Worm (Caenorhabditis elegans) whole organism, midembryonic: ENCODE measurements around the gene Y73B6BL.12.

Source experiments
- cog-1 ChIP-seq: sonication (generic microtip); optimal IDR thresholded peaks from 2 replicates; lab custom pipeline; 2016; ENCODE audit warnings: missing genetic modification characterization, missing compliant biosample characterization
- flt-1 ChIP-seq: fragments of 200-800 bp; sonication (Bioruptor generic); IDR thresholded peaks from 2 replicates; pipeline ENCODE4 v1.3.6; 2022; ENCODE audit warnings: missing genetic modification characterization, missing compliant biosample characterization
- med-1 ChIP-seq: sonication (generic microtip); optimal IDR thresholded peaks from 2 replicates; lab custom pipeline; 2017; ENCODE audit warnings: missing genetic modification characterization, mild to moderate bottlenecking, missing compliant biosample characterization, antibody characterized with exemption, missing genetic modification reagents; ENCODE audit not compliant: insufficient read depth
- ref-1 ChIP-seq: fragments of 200-800 bp; sonication (Bioruptor generic); conservative IDR thresholded peaks from 2 replicates; pipeline ENCODE4 v1.3.6; 2022; ENCODE audit warnings: missing genetic modification reagents, missing genetic modification characterization, missing compliant biosample characterization
- tab-1 ChIP-seq: fragments of 200-800 bp; sonication (Bioruptor generic); IDR thresholded peaks from 2 replicates; pipeline ENCODE4 v1.3.6; 2022; ENCODE audit warnings: missing genetic modification characterization, missing compliant biosample characterization
- ztf-23 ChIP-seq: fragments of 200-800 bp; sonication (Bioruptor generic); IDR thresholded peaks from 2 replicates; pipeline ENCODE4 v1.3.6; 2022; ENCODE audit warnings: missing genetic modification reagents, missing genetic modification characterization, missing compliant biosample characterization
- ztf-29 ChIP-seq: fragments of 200-800 bp; sonication (Bioruptor generic); IDR thresholded peaks from 2 replicates; pipeline ENCODE4 v1.3.6; 2022; ENCODE audit warnings: missing genetic modification reagents, missing genetic modification characterization, missing compliant biosample characterization

ce11 chrIV:6290741-6291140 lies 26.5 kb downstream of the Y73B6BL.12 start, which contains the start of gene srv-24:
- TF ChIP-seq cog-1 (tag; lab: Kevin White, UChicago) (no peak), tab-1 (GFP tag; lab: Robert Waterston, UW) (no peak), ztf-29 (GFP tag; lab: Robert Waterston, UW) (no peak), ztf-23 (GFP tag; lab: Robert Waterston, UW) (no peak), flt-1 (no peak), med-1 (GFP tag; lab: Kevin White, UChicago) (no peak), ref-1 (no peak)
